Worm (Caenorhabditis elegans) whole organism, L1 larva: ENCODE data around the gene ZC239.4.
"Not testable (repeated sequence)": the region's sequence is repeated elsewhere in the genome, so short reads cannot be mapped to it uniquely, and the experiment has no call there.

Experiments
- aha-1 ChIP-seq: fragments of 150-350 bp; optimal IDR thresholded peaks from 2 replicates; lab custom pipeline; 2014; ENCODE audit warnings: missing biosample characterization, missing genetic modification characterization
- ceh-82 ChIP-seq, 3 experiments: fragments of 150-350 bp in 1 of 3; sonication (generic microtip) in 2 of 3; optimal IDR thresholded peaks; 2 replicates each; lab custom pipeline; 2014 to 2017; ENCODE audit warnings: missing biosample characterization in 3 of 3, missing genetic modification characterization in 3 of 3
- ceh-90 ChIP-seq: sonication (generic microtip); optimal IDR thresholded peaks from 2 replicates; lab custom pipeline; 2016; ENCODE audit warnings: missing genetic modification characterization, missing compliant biosample characterization
- ces-1 ChIP-seq: fragments of 150-350 bp; optimal IDR thresholded peaks from 2 replicates; lab custom pipeline; 2014; ENCODE audit warnings: missing biosample characterization, missing genetic modification reagents, missing genetic modification characterization
- dsc-1 ChIP-seq: sonication (generic microtip); optimal IDR thresholded peaks from 2 replicates; lab custom pipeline; 2016; ENCODE audit warnings: mild to moderate bottlenecking, missing genetic modification characterization, missing compliant biosample characterization
- efl-1 ChIP-seq, 4 experiments: fragments of 150-350 bp; optimal IDR thresholded peaks in 3 of 4; peaks in 1 of 4; 1 replicate in 1 of 4; 2 replicates in 3 of 4; lab custom pipeline; 2014; ENCODE audit warnings: missing biosample characterization in 2 of 4, missing genetic modification characterization in 2 of 4, missing genetic modification reagents in 2 of 4
- elt-2 ChIP-seq: sonication (generic microtip); optimal IDR thresholded peaks from 2 replicates; lab custom pipeline; 2016; ENCODE audit warnings: missing genetic modification characterization, mild to moderate bottlenecking, inconsistent platforms, missing compliant biosample characterization, missing genetic modification reagents
- fkh-10 ChIP-seq: sonication (generic microtip); optimal IDR thresholded peaks from 2 replicates; lab custom pipeline; 2017; ENCODE audit warnings: missing biosample characterization, missing genetic modification reagents, missing genetic modification characterization
- grh-1 ChIP-seq: fragments of 200-800 bp; sonication (Bioruptor generic); IDR thresholded peaks from 2 replicates; pipeline ENCODE4 v1.3.6; 2022; ENCODE audit warnings: missing genetic modification reagents, missing genetic modification characterization, missing compliant biosample characterization
- hlh-17 ChIP-seq: fragments of 200-800 bp; sonication (Bioruptor generic); optimal IDR thresholded peaks from 2 replicates; lab custom pipeline; 2018; ENCODE audit warnings: missing genetic modification characterization, mild to moderate bottlenecking, missing compliant biosample characterization, moderate library complexity, borderline replicate concordance
- hlh-4 ChIP-seq: sonication (generic microtip); optimal IDR thresholded peaks from 2 replicates; lab custom pipeline; 2016; ENCODE audit warnings: mild to moderate bottlenecking, missing genetic modification characterization, missing compliant biosample characterization
- lin-13 ChIP-seq: fragments of 150-350 bp; optimal IDR thresholded peaks from 2 replicates; lab custom pipeline; 2014; ENCODE audit warnings: missing biosample characterization, missing genetic modification reagents, missing genetic modification characterization
- lin-14 ChIP-seq: fragments of 200-800 bp; sonication (Bioruptor generic); optimal IDR thresholded peaks from 2 replicates; lab custom pipeline; 2018; ENCODE audit warnings: mild to moderate bottlenecking, missing genetic modification characterization, moderate library complexity, missing compliant biosample characterization
- lir-3 ChIP-seq: sonication (generic microtip); optimal IDR thresholded peaks from 2 replicates; lab custom pipeline; 2016; ENCODE audit warnings: mild to moderate bottlenecking, missing genetic modification characterization, moderate library complexity, missing compliant biosample characterization; ENCODE audit not compliant: poor library complexity
- mdl-1 ChIP-seq, 2 experiments: fragments of 150-350 bp; optimal IDR thresholded peaks; 2 replicates each; lab custom pipeline; 2014 to 2017; ENCODE audit warnings: missing biosample characterization in 2 of 2, missing genetic modification characterization in 2 of 2, inconsistent platforms in 1 of 2
- mef-2 ChIP-seq: fragments of 150-350 bp; optimal IDR thresholded peaks from 2 replicates; lab custom pipeline; 2014; ENCODE audit warnings: missing biosample characterization, missing genetic modification characterization
- mep-1 ChIP-seq: fragments of 150-350 bp; optimal IDR thresholded peaks from 2 replicates; lab custom pipeline; 2014; ENCODE audit warnings: missing biosample characterization, missing genetic modification characterization
- nhr-11 ChIP-seq: fragments of 150-350 bp; optimal IDR thresholded peaks from 2 replicates; lab custom pipeline; 2014; ENCODE audit warnings: missing biosample characterization, missing genetic modification characterization
- nhr-12 ChIP-seq: sonication (generic microtip); optimal IDR thresholded peaks from 2 replicates; lab custom pipeline; 2017; ENCODE audit warnings: missing biosample characterization, missing genetic modification characterization
- rnt-1 ChIP-seq: sonication (generic microtip); optimal IDR thresholded peaks from 2 replicates; lab custom pipeline; 2016; ENCODE audit warnings: mild to moderate bottlenecking, missing genetic modification characterization, moderate library complexity, missing compliant biosample characterization
- skn-1 ChIP-seq: fragments of 150-350 bp; optimal IDR thresholded peaks from 2 replicates; lab custom pipeline; 2014; ENCODE audit warnings: missing biosample characterization, missing genetic modification characterization
- snu-23 ChIP-seq: sonication (generic microtip); optimal IDR thresholded peaks from 2 replicates; lab custom pipeline; 2016; ENCODE audit warnings: missing genetic modification characterization, missing compliant biosample characterization
- sup-37 ChIP-seq: fragments of 200-800 bp; sonication (Bioruptor generic); optimal IDR thresholded peaks from 2 replicates; lab custom pipeline; 2018; ENCODE audit warnings: mild to moderate bottlenecking, missing genetic modification characterization, missing compliant biosample characterization
- tlp-1 ChIP-seq: fragments of 150-350 bp; optimal IDR thresholded peaks from 2 replicates; lab custom pipeline; 2014; ENCODE audit warnings: missing biosample characterization, missing genetic modification characterization
- unc-130 ChIP-seq: fragments of 150-350 bp; optimal IDR thresholded peaks from 2 replicates; lab custom pipeline; 2017; ENCODE audit warnings: missing biosample characterization, missing genetic modification characterization, inconsistent platforms
- unc-86 ChIP-seq: sonication (generic microtip); optimal IDR thresholded peaks from 2 replicates; lab custom pipeline; 2016; ENCODE audit warnings: missing genetic modification characterization, missing compliant biosample characterization
- unc-98 ChIP-seq: fragments of 200-800 bp; sonication (Bioruptor generic); IDR thresholded peaks from 2 replicates; pipeline ENCODE4 v1.3.6; 2022; ENCODE audit warnings: missing genetic modification characterization, missing compliant biosample characterization
- xbp-1 ChIP-seq: sonication (generic microtip); optimal IDR thresholded peaks from 2 replicates; lab custom pipeline; 2016; ENCODE audit warnings: missing genetic modification characterization, missing compliant biosample characterization

Gene ZC239.4

ce11 chrII:3213898-3214297, at the start of gene ZC239.4:
Gene ZC239.4, plus strand, starts transcription at chrII:3214198.
- TF ChIP-seq unc-86 (tag; lab: Kevin White, UChicago) (no peak), efl-1 (optimal IDR thresholded peaks at IDR 0.05; lab: Kevin White, UChicago) (no peak), efl-1 (GFP tag; optimal IDR thresholded peaks at IDR 0.05 in 1 of 2; lab: Kevin White, UChicago) (no peak), lin-13 (GFP tag; lab: Kevin White, UChicago) (no peak), lin-14 (GFP tag; lab: Kevin White, UChicago) (no peak), snu-23 (GFP tag; lab: Kevin White, UChicago) (no peak)

ce11 chrII:3170089-3170488, 43.9 kb upstream of the ZC239.4 start, which contains the start of gene fbxc-55:
Gene fbxc-55, minus strand, starts transcription at chrII:3170189.
- TF ChIP-seq nhr-12 (tag; lab: Kevin White, UChicago) = no peak
- TF ChIP-seq tlp-1 (tag; lab: Kevin White, UChicago) = no peak
- TF ChIP-seq elt-2 (tag; lab: Kevin White, UChicago) = no peak
- no peak for TF ChIP-seq nhr-11 (tag; lab: Kevin White, UChicago)
- TF ChIP-seq hlh-17 (GFP tag; lab: Kevin White, UChicago) = no peak
- TF ChIP-seq hlh-4 (tag; lab: Kevin White, UChicago) = no peak
- TF ChIP-seq mdl-1 (tag; optimal IDR thresholded peaks at IDR 0.05; lab: Kevin White, UChicago) = no peak
- TF ChIP-seq aha-1 (tag; lab: Kevin White, UChicago) = no peak
- no peak for TF ChIP-seq unc-130
- no peak for TF ChIP-seq mep-1 (tag; lab: Kevin White, UChicago)
- no peak for TF ChIP-seq unc-86 (tag; lab: Kevin White, UChicago)
- no peak for TF ChIP-seq ceh-82 (tag; optimal IDR thresholded peaks at IDR 0.05; lab: Kevin White, UChicago)
- TF ChIP-seq lir-3 (tag; lab: Kevin White, UChicago) = no peak
- TF ChIP-seq unc-98 = no peak
- no peak for TF ChIP-seq fkh-10
- no peak for TF ChIP-seq rnt-1 (tag; lab: Kevin White, UChicago)
- TF ChIP-seq ceh-90 (tag; lab: Kevin White, UChicago) = no peak

- no peak for TF ChIP-seq lin-14 (GFP tag; lab: Kevin White, UChicago)
Measured at ce11 chrII:3172176-3172575, 41.8 kb upstream of the ZC239.4 start, which contains the start of gene Y27F2A.10. Gene Y27F2A.10, minus strand, starts transcription at chrII:3172276.

DNA sequence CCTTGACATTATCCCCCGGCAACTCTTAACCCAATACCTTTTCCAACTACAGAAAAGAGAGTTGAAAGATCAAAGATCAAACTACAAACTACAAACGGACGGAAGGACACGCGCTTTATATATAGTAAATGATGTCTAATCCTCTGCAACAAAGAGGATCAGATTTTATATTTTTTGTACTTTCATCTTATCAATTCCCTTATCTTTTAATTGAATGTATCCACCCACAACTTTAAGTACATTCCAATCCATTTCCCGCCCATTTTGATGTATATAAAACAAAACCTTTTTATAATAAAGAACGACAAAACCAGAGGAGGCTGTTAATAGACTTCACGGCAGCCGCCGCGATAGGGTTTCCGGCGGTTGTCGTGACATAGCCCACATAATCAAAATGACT, 36.3 kb upstream of the ZC239.4 start, which contains the start of gene sri-40:
sri-40 (plus strand) TSS at position 301 of the 400 bp plus-strand sequence.
- TF ChIP-seq ces-1; xbp-1 (tag; lab: Kevin White, UChicago); snu-23 (GFP tag; lab: Kevin White, UChicago): not testable (repeated sequence)

- TF ChIP-seq skn-1 (tag; lab: Kevin White, UChicago); sup-37 (GFP tag; lab: Kevin White, UChicago); dsc-1 (tag; lab: Kevin White, UChicago): not testable (repeated sequence)
Measured at ce11 chrII:3183300-3183840, 30.6 kb upstream of the ZC239.4 start, which contains the start of the genes Y27F2A.6 and Y27F2A.8. Gene Y27F2A.6, minus strand, starts transcription at chrII:3183400. Gene Y27F2A.8, plus strand, starts transcription at chrII:3183790.

ce11 chrII:3184858-3185257, 29.1 kb upstream of the ZC239.4 start, which contains the start of gene sri-78:
Gene sri-78, plus strand, starts transcription at chrII:3185158.
- TF ChIP-seq unc-98; hlh-17 (GFP tag; lab: Kevin White, UChicago); mef-2: not testable (repeated sequence)

ce11 chrII:3185848-3186247, 28.1 kb upstream of the ZC239.4 start:
- TF ChIP-seq grh-1 = no peak
- TF ChIP-seq, all 84 proteins: peak for 0
